Worm (Caenorhabditis elegans) whole organism, mixed stage, embryonic: ENCODE measurements around the gene enu-3.1.
A peak's percentile ranks its signal among the peaks of the same experiment; 100 is the strongest.

Experiments
- M03D4.4 ChIP-seq: sonication (generic microtip); optimal IDR thresholded peaks from 2 replicates; lab custom pipeline; 2017; ENCODE audit warnings: mild to moderate bottlenecking, missing genetic modification characterization, missing compliant biosample characterization
- blmp-1 ChIP-seq: fragments of 150-350 bp; optimal IDR thresholded peaks from 2 replicates; lab custom pipeline; 2014; ENCODE audit warnings: missing biosample characterization, missing genetic modification characterization
- ceh-39 ChIP-seq: fragments of 150-350 bp; optimal IDR thresholded peaks from 2 replicates; lab custom pipeline; 2014; ENCODE audit warnings: missing biosample characterization, missing genetic modification characterization
- ceh-43 ChIP-seq: fragments of 200-800 bp; sonication (Bioruptor generic); optimal IDR thresholded peaks from 2 replicates; lab custom pipeline; 2018; ENCODE audit warnings: mild to moderate bottlenecking, missing genetic modification characterization, moderate library complexity, missing compliant biosample characterization
- ceh-83 ChIP-seq: fragments of 200-800 bp; sonication (Bioruptor generic); optimal IDR thresholded peaks from 2 replicates; lab custom pipeline; 2018; ENCODE audit warnings: mild to moderate bottlenecking, missing genetic modification characterization, missing compliant biosample characterization
- ces-1 ChIP-seq: fragments of 150-350 bp; optimal IDR thresholded peaks from 2 replicates; lab custom pipeline; 2014; ENCODE audit warnings: missing biosample characterization, missing genetic modification reagents, missing genetic modification characterization
- cnd-1 ChIP-seq: fragments of 200-800 bp; sonication (Bioruptor generic); optimal IDR thresholded peaks from 2 replicates; lab custom pipeline; 2018; ENCODE audit warnings: mild to moderate bottlenecking, missing genetic modification characterization, missing compliant biosample characterization
- drap-1 ChIP-seq: fragments of 200-800 bp; sonication (Bioruptor generic); optimal IDR thresholded peaks from 3 replicates; lab custom pipeline; 2018; ENCODE audit warnings: mild to moderate bottlenecking, missing genetic modification characterization, missing compliant biosample characterization
- elt-1 ChIP-seq: sonication (generic microtip); optimal IDR thresholded peaks from 2 replicates; lab custom pipeline; 2017; ENCODE audit warnings: missing genetic modification characterization, mild to moderate bottlenecking, missing compliant biosample characterization, antibody characterized with exemption, moderate library complexity, borderline replicate concordance; ENCODE audit not compliant: insufficient read depth
- elt-3 ChIP-seq: fragments of 150-350 bp; optimal IDR thresholded peaks from 2 replicates; lab custom pipeline; 2014; ENCODE audit warnings: missing biosample characterization, missing genetic modification characterization
- flh-1 ChIP-seq: fragments of 200-800 bp; sonication (Bioruptor generic); optimal IDR thresholded peaks from 2 replicates; lab custom pipeline; 2018; ENCODE audit warnings: mild to moderate bottlenecking, missing genetic modification characterization, moderate library complexity, missing compliant biosample characterization
- ham-2 ChIP-seq: fragments of 200-800 bp; sonication (Bioruptor generic); optimal IDR thresholded peaks from 2 replicates; lab custom pipeline; 2018; ENCODE audit warnings: mild to moderate bottlenecking, missing genetic modification characterization, missing compliant biosample characterization
- hlh-1 ChIP-seq: fragments of 150-350 bp; optimal IDR thresholded peaks from 2 replicates; lab custom pipeline; 2014; ENCODE audit warnings: missing biosample characterization, missing genetic modification reagents, missing genetic modification characterization
- lin-13 ChIP-seq: fragments of 150-350 bp; optimal IDR thresholded peaks from 2 replicates; lab custom pipeline; 2014; ENCODE audit warnings: missing biosample characterization, missing genetic modification characterization
- lin-32 ChIP-seq: fragments of 200-800 bp; sonication (Bioruptor generic); optimal IDR thresholded peaks from 2 replicates; lab custom pipeline; 2018; ENCODE audit warnings: mild to moderate bottlenecking, missing genetic modification characterization, missing compliant biosample characterization
- lsy-2 ChIP-seq: fragments of 150-350 bp; optimal IDR thresholded peaks from 2 replicates; lab custom pipeline; 2014; ENCODE audit warnings: missing biosample characterization, missing genetic modification characterization
- mab-5 ChIP-seq: fragments of 150-350 bp; optimal IDR thresholded peaks from 2 replicates; lab custom pipeline; 2014; ENCODE audit warnings: missing biosample characterization, missing genetic modification characterization
- mep-1 ChIP-seq: fragments of 150-350 bp; optimal IDR thresholded peaks from 2 replicates; lab custom pipeline; 2017; ENCODE audit warnings: missing biosample characterization, missing genetic modification reagents, missing genetic modification characterization, inconsistent platforms
- mls-2 ChIP-seq: sonication (generic microtip); optimal IDR thresholded peaks from 2 replicates; lab custom pipeline; 2016; ENCODE audit warnings: mild to moderate bottlenecking, missing genetic modification characterization, moderate library complexity, missing compliant biosample characterization
- nhr-12 ChIP-seq: fragments of 150-350 bp; optimal IDR thresholded peaks from 2 replicates; lab custom pipeline; 2014; ENCODE audit warnings: missing biosample characterization, missing genetic modification characterization
- nhr-2 ChIP-seq: fragments of 150-350 bp; optimal IDR thresholded peaks from 2 replicates; lab custom pipeline; 2014; ENCODE audit warnings: missing biosample characterization, missing genetic modification characterization
- nhr-237 ChIP-seq: fragments of 150-350 bp; optimal IDR thresholded peaks from 2 replicates; lab custom pipeline; 2014; ENCODE audit warnings: missing biosample characterization, missing genetic modification characterization
- nhr-28 ChIP-seq: fragments of 150-350 bp; optimal IDR thresholded peaks from 2 replicates; lab custom pipeline; 2014; ENCODE audit warnings: missing biosample characterization, missing genetic modification characterization
- nhr-76 ChIP-seq: sonication (generic microtip); optimal IDR thresholded peaks from 2 replicates; lab custom pipeline; 2017; ENCODE audit warnings: missing biosample characterization, missing genetic modification characterization
- pha-4 ChIP-seq: fragments of 150-350 bp; optimal IDR thresholded peaks from 2 replicates; lab custom pipeline; 2018; ENCODE audit warnings: missing biosample characterization, missing genetic modification reagents, missing genetic modification characterization
- sem-2 ChIP-seq: fragments of 200-800 bp; sonication (Bioruptor generic); optimal IDR thresholded peaks from 2 replicates; lab custom pipeline; 2018; ENCODE audit warnings: mild to moderate bottlenecking, missing genetic modification characterization, missing compliant biosample characterization
- snpc-4 ChIP-seq: fragments of 150-350 bp; optimal IDR thresholded peaks from 2 replicates; lab custom pipeline; 2014; ENCODE audit warnings: missing biosample characterization, missing genetic modification characterization
- tbx-8 ChIP-seq: fragments of 200-800 bp; sonication (Bioruptor generic); optimal IDR thresholded peaks from 2 replicates; lab custom pipeline; 2018; ENCODE audit warnings: mild to moderate bottlenecking, missing genetic modification characterization, moderate library complexity, missing compliant biosample characterization
- unc-120 ChIP-seq: sonication (generic microtip); optimal IDR thresholded peaks from 2 replicates; lab custom pipeline; 2017; ENCODE audit warnings: missing genetic modification characterization, missing compliant biosample characterization; ENCODE audit not compliant: poor library complexity, severe bottlenecking
- unc-39 ChIP-seq: fragments of 150-350 bp; optimal IDR thresholded peaks from 2 replicates; lab custom pipeline; 2014; ENCODE audit warnings: missing biosample characterization, missing genetic modification characterization
- zip-8 ChIP-seq: fragments of 150-350 bp; optimal IDR thresholded peaks from 2 replicates; lab custom pipeline; 2014; ENCODE audit warnings: missing biosample characterization, missing genetic modification characterization
- ztf-11 ChIP-seq: fragments of 150-350 bp; optimal IDR thresholded peaks from 2 replicates; lab custom pipeline; 2014; ENCODE audit warnings: missing biosample characterization, missing genetic modification characterization

enu-3.1 gene

ce11 chrIII:10442355-10443140 lies 6.5 kb downstream of the enu-3.1 start, which contains the start of the genes H04D03.2 and ecps-2:
H04D03.2 (minus strand) TSS chrIII:10442405.
ecps-2 (plus strand) TSS chrIII:10443090.
- TF ChIP-seq blmp-1 (tag; lab: Kevin White, UChicago): no peak
- no peak for TF ChIP-seq ztf-11 (tag; lab: Kevin White, UChicago)
- no peak for TF ChIP-seq cnd-1 (tag; lab: Kevin White, UChicago)
- TF ChIP-seq zip-8 (tag; lab: Kevin White, UChicago): no peak
- no peak for TF ChIP-seq ham-2
- TF ChIP-seq ceh-43 (GFP tag; lab: Kevin White, UChicago): no peak
- no peak for TF ChIP-seq mab-5 (tag; lab: Kevin White, UChicago)
- no peak for TF ChIP-seq M03D4.4 (tag; lab: Kevin White, UChicago)
- TF ChIP-seq tbx-8 (GFP tag; lab: Kevin White, UChicago): no peak
- no peak for TF ChIP-seq sem-2 (GFP tag; lab: Kevin White, UChicago)
- TF ChIP-seq hlh-1 (tag; lab: Kevin White, UChicago): no peak
- no peak for TF ChIP-seq nhr-12 (tag; lab: Kevin White, UChicago)
- no peak for TF ChIP-seq mep-1 (tag; lab: Kevin White, UChicago)
- TF ChIP-seq ces-1 (GFP tag; lab: Kevin White, UChicago): no peak
- TF ChIP-seq pha-4 (tag; lab: Kevin White, UChicago): no peak
- TF ChIP-seq snpc-4 (tag; lab: Kevin White, UChicago): no peak

- TF ChIP-seq zip-8 (tag; lab: Kevin White, UChicago) (no peak), pha-4 (tag; lab: Kevin White, UChicago) (no peak), ces-1 (GFP tag; lab: Kevin White, UChicago) (no peak), drap-1 (GFP tag; lab: Kevin White, UChicago) (no peak), nhr-2 (tag; lab: Kevin White, UChicago) (no peak), ceh-39 (no peak), lin-32 (GFP tag; lab: Kevin White, UChicago) (no peak), nhr-237 (no peak), ztf-11 (tag; lab: Kevin White, UChicago) (no peak), flh-1 (GFP tag; lab: Kevin White, UChicago) (no peak), nhr-28 (tag; lab: Kevin White, UChicago) (no peak), ham-2 (no peak), sem-2 (GFP tag; lab: Kevin White, UChicago) (no peak)
Observed at ce11 chrIII:10446730-10447129, 10.7 kb downstream of the enu-3.1 start, which contains the start of gene H04D03.7. H04D03.7 (minus strand) TSS chrIII:10446830.

ce11 chrIII:10451012-10451411 lies 14.9 kb downstream of the enu-3.1 start, which contains the start of gene H04D03.4:
H04D03.4 (minus strand) TSS chrIII:10451112.
- no peak for TF ChIP-seq zip-8 (tag; lab: Kevin White, UChicago)
- TF ChIP-seq unc-120 (tag; lab: Kevin White, UChicago): no peak
- TF ChIP-seq nhr-2 (tag; lab: Kevin White, UChicago): no peak
- TF ChIP-seq drap-1 (GFP tag; lab: Kevin White, UChicago): no peak
- TF ChIP-seq ces-1 (GFP tag; lab: Kevin White, UChicago): no peak
- TF ChIP-seq hlh-1 (tag; lab: Kevin White, UChicago): no peak
- no peak for TF ChIP-seq elt-1 (tag; lab: Kevin White, UChicago)
- no peak for TF ChIP-seq pha-4 (tag; lab: Kevin White, UChicago)
- no peak for TF ChIP-seq mab-5 (tag; lab: Kevin White, UChicago)
- TF ChIP-seq blmp-1 (tag; lab: Kevin White, UChicago): no peak
- TF ChIP-seq mls-2 (tag; lab: Kevin White, UChicago): no peak
- TF ChIP-seq M03D4.4 (tag; lab: Kevin White, UChicago): no peak
- TF ChIP-seq unc-39 (tag; lab: Kevin White, UChicago): no peak

- TF ChIP-seq cnd-1 (tag; lab: Kevin White, UChicago): peak; percentile 24
- TF ChIP-seq pha-4 (tag; lab: Kevin White, UChicago): peak; percentile 66
- peak; percentile 88 for TF ChIP-seq nhr-237
- peak; percentile 98 for TF ChIP-seq mep-1 (tag; lab: Kevin White, UChicago)
- TF ChIP-seq elt-3 (tag; lab: Kevin White, UChicago): no peak
- TF ChIP-seq mls-2 (tag; lab: Kevin White, UChicago): no peak
- no peak for TF ChIP-seq lin-32 (GFP tag; lab: Kevin White, UChicago)
- TF ChIP-seq ces-1 (GFP tag; lab: Kevin White, UChicago): peak; percentile 85
- no peak for TF ChIP-seq ceh-43 (GFP tag; lab: Kevin White, UChicago)
- peak; percentile 20 for TF ChIP-seq nhr-2 (tag; lab: Kevin White, UChicago)
- TF ChIP-seq ceh-39: peak; percentile 81
- peak; percentile 63 for TF ChIP-seq lin-13
- peak; percentile 74 for TF ChIP-seq lsy-2 (tag; lab: Kevin White, UChicago)
- TF ChIP-seq ceh-83 (GFP tag; lab: Kevin White, UChicago): no peak
- TF ChIP-seq ztf-11 (tag; lab: Kevin White, UChicago): no peak
- no peak for TF ChIP-seq nhr-76 (tag; lab: Kevin White, UChicago)
Observed at ce11 chrIII:10460427-10461163, 24.5 kb downstream of the enu-3.1 start, which contains the start of gene ecps-1. ecps-1 (minus strand) TSS chrIII:10460551.
